Fruit fly (Drosophila melanogaster) ovary, adult (tissue): Measurements from ENCODE around the gene bys.

Source experiments
- CG17801 ChIP-seq: fragments of 200-800 bp; optimal IDR thresholded peaks from 2 replicates; lab custom pipeline; 2019; ENCODE audit warnings: missing biosample characterization, mild to moderate bottlenecking, missing genetic modification characterization, moderate library complexity; ENCODE audit not compliant: partially characterized antibody

bys gene

DNA sequence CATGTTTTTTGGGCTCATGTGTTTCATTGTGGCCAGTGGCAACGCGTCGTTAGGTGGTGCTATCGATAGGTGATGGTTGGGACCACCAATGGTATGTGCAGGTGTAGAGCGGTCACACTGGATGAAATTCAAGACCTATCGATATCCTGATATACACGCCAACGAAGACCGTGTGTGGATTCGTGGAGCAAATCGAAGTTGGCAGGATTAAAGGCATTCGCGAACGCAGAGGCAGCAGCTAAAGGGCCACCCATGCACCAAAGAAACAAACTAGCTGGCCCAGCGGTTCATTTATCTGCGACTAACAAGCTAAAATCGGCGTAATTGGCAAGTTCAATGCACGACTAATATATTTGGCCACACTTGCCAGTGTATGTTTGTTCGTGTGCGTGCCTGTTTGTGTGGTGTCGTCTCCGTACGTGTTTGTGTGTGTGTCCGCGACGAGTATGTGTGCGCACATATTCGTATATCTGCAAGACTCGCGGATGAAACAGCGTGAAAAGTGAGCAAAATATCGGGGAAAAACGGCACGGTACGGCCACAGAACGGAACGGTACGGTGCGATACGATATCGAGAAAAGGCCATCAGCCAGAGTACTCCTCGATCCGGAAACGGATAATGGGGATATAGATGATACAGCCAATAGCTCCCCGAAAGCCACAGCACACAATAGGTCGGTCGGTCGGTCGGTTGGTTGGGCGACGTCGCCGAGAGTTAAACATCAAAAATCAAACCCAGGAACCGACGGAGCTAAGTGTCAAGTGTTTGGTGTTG lies 34.3 kb downstream of the bys start, which contains the start of gene Ubr3:
Ubr3 (plus strand) TSS at position 99 of the 775 bp plus-strand sequence.
- TF ChIP-seq CG17801, result peak; percentile 48

DNA sequence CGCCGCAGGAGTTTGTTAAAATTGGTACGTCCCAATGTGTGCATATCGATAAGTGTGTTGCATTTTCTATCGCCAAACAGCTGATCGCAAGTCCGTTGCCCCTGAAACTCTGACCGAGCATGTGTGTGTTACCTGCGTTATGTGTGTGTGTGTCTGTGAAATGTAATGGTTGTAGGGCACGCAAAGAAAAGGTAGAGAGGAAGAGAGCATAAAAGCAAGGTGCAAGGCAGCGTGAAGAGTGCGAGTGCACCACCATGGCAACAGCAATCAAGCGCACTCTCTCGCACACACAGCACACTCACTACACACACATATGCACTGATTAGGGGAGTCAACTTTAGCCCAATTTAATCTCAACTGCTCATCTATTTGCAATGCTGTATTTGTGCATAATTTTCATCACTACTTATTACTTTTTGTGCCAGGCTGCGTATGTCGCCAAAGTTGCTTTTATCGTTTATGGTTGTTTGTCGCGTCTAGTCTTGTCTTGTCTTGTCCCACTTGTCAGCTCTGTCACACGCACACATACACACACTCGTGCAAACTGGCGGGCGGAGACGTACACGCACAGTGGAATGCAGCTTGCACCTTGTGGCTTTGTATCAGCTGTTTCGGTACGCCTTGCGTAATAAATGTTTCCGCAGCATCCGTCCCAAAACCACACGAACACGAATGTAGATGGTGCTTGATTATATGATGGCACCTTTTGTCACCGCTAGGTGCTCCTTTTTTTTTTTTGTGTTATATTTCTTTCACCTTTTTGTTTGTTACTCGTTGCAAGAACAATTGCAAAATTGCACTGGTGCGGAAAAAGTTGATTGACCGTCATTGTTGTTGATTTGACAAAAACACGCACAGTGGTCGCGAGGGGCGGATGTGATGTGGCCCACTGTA lies 36.2 kb downstream of the bys start:
- TF ChIP-seq CG17801, result peak; percentile 81

DNA sequence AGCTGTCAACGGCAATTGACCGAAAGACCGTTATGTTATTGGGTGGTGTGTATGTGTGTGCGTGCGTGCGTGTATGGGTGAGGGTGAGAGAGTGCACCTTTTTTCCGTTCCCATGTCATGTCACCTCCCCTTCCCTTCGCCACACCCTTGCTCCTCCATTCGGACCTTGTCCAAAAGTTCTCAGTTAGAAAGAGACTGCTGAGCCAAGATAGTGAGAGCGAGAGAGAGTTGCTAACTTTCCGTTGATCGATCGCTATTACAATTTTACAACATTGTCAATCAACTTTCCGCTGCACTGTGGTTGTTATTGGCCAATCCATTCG lies 36.8 kb downstream of the bys start:
- no peak for TF ChIP-seq CG17801

DNA sequence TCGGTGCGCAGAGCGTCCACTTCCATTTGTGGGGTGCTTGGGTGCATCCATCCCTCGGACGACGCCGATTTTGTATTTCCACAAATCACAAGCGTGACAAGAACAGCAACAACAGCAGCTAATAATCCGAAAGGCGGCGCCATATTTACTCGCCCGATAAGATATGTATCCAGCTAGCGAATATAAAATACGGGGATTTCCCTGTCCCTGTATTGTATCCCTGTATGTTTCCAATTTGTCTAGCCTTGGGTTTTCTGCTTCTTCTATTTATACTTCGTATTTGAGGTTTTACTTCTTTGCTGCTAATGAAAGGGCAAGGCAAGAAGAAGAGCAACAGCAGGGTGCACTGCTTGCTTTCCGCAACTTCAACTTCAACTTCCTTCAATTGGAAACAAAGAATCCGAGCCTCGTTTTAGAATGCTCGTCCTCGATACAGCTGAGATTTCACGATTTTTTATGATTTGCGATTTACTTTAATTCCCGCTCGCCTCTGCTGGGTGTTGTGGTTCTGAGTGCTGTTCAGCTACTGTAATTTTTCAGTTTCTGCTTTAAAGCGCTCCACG lies 42.6 kb downstream of the bys start:
- no peak for TF ChIP-seq CG17801

DNA sequence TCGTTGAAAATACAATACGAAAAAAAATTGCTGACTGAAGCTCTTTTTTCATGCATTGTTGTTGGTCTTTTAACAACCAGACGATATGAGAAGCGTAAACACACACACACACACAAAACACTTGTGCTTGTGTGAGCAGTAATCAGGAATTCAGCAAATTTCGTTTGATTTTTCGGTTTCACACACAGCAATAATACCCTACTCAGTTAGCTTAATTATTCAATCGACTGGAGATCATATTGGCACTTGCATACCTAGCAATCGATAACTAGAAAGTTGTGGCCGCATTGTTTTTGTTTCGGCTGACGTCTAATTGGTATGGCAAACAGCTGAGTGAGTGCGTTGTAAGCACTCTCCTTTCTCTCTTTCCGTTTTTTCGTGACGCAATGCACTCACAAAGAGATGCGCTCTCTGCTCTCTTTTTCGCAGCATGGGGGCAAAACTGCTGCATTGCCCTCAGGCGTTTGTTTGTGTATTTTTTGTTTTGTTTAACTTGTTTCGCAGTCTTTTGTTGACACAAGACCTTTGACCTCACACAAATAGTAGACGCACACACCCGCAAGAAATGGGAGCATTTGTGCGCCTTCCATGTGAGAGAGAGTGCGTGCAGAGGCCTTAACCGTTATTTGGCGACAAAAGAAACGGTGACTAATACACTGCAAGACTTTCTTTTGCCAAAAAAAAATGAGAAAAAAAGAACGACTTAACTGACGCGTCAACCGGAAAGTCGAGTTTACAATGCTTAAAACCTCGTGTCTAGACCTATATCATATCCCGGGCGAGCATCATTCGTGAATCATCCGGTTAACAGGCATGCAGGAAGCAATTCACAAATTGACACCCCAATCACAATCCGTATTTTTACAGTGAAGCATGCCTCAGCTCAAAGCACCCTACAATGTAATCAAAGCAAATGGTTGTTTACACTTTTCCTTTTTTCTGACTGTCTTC lies 43.4 kb downstream of the bys start:
- peak; percentile 48 for TF ChIP-seq CG17801

DNA sequence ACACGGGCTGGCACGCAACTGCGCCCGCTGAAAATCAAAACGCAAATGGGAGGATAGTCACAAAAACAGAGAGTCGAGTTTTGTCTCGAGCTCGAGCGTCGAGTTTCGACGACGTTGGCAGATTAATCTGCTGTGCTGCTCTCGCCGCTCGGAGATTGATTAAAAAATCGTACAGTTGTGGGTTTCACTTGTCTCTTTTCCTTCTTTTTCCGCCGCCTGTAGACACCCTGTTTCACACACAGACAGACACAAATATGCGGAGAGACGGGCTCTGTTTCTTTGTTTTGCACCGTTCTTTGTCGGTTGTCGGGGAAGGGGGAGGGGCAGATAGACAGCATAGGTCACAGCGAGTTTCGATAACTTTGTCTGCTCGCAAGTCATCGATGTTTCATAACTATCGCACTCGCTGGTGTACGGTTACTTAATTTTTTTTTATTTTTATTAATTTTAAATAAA lies 45.2 kb downstream of the bys start, which contains the start of gene orion:
orion (minus strand) TSS at position 51 of the 456 bp plus-strand sequence.
- TF ChIP-seq CG17801, result peak; percentile 90
